Fruit fly (Drosophila melanogaster) whole organism, embryonic: ENCODE measurements around the gene HIPP1.
A peak's percentile ranks its signal among the peaks of the same experiment; 100 is the strongest.

Experiments
- Blimp-1 ChIP-seq: fragments of 200-800 bp; sonication (Bioruptor generic); optimal IDR thresholded peaks from 3 replicates; lab custom pipeline; 2018; ENCODE audit warnings: missing biosample characterization, missing genetic modification characterization, mild to moderate bottlenecking, moderate library complexity, missing genetic modification reagents
- CG10147 ChIP-seq: fragments of 200-800 bp; sonication (Bioruptor generic); optimal IDR thresholded peaks from 2 replicates; lab custom pipeline; 2019; ENCODE audit warnings: missing biosample characterization, mild to moderate bottlenecking, missing genetic modification characterization, moderate library complexity
- CG1024 ChIP-seq: fragments of 200-800 bp; sonication (Bioruptor generic); IDR thresholded peaks from 2 replicates; pipeline ENCODE4 v1.3.6; 2022; ENCODE audit warnings: missing biosample characterization, missing genetic modification characterization
- CG12104 ChIP-seq: fragments of 200-800 bp; sonication (Bioruptor generic); optimal IDR thresholded peaks from 3 replicates; lab custom pipeline; 2016; ENCODE audit warnings: missing biosample characterization, missing genetic modification characterization
- CG14860 ChIP-seq: fragments of 200-800 bp; sonication (Bioruptor generic); IDR thresholded peaks from 3 replicates; pipeline ENCODE4 v1.3.6; 2022; ENCODE audit warnings: missing biosample characterization, missing genetic modification characterization; ENCODE audit not compliant: partially characterized antibody
- CG15514 ChIP-seq: fragments of 200-800 bp; sonication (Bioruptor generic); optimal IDR thresholded peaks from 3 replicates; lab custom pipeline; 2017; ENCODE audit warnings: missing biosample characterization, missing genetic modification characterization, mild to moderate bottlenecking, moderate library complexity, missing genetic modification reagents
- CG18262 ChIP-seq: fragments of 200-800 bp; optimal IDR thresholded peaks from 3 replicates; lab custom pipeline; 2019; ENCODE audit warnings: missing biosample characterization, mild to moderate bottlenecking, missing genetic modification characterization, moderate library complexity
- CG1832 ChIP-seq: fragments of 200-800 bp; sonication (Bioruptor generic); optimal IDR thresholded peaks from 2 replicates; lab custom pipeline; 2017; ENCODE audit warnings: missing biosample characterization, mild to moderate bottlenecking, missing genetic modification characterization, inconsistent platforms
- CG18764 ChIP-seq: fragments of 200-800 bp; sonication (Bioruptor generic); optimal IDR thresholded peaks from 3 replicates; lab custom pipeline; 2016; ENCODE audit warnings: missing biosample characterization, missing genetic modification characterization
- CG2678 ChIP-seq: fragments of 200-800 bp; sonication (Bioruptor generic); optimal IDR thresholded peaks from 3 replicates; lab custom pipeline; 2019; ENCODE audit warnings: missing biosample characterization, mild to moderate bottlenecking, missing genetic modification characterization, moderate library complexity
- CG31388 ChIP-seq: fragments of 200-800 bp; sonication (Bioruptor generic); optimal IDR thresholded peaks from 2 replicates; lab custom pipeline; 2016; ENCODE audit warnings: missing biosample characterization, missing genetic modification characterization
- CG3281 ChIP-seq: fragments of 200-800 bp; sonication (Bioruptor generic); optimal IDR thresholded peaks from 3 replicates; lab custom pipeline; 2017; ENCODE audit warnings: missing biosample characterization, mild to moderate bottlenecking, missing genetic modification characterization
- CG4707 ChIP-seq: fragments of 200-800 bp; sonication (Bioruptor generic); optimal IDR thresholded peaks from 2 replicates; lab custom pipeline; 2018; ENCODE audit warnings: missing biosample characterization, mild to moderate bottlenecking, missing genetic modification characterization, moderate library complexity
- CG7839 ChIP-seq: fragments of 200-800 bp; sonication (Bioruptor generic); optimal IDR thresholded peaks from 3 replicates; lab custom pipeline; 2018; ENCODE audit warnings: missing biosample characterization, mild to moderate bottlenecking, missing genetic modification characterization, moderate library complexity
- CG7987 ChIP-seq: fragments of 200-800 bp; sonication (Bioruptor generic); optimal IDR thresholded peaks from 2 replicates; lab custom pipeline; 2018; ENCODE audit warnings: missing biosample characterization, mild to moderate bottlenecking, missing genetic modification characterization, moderate library complexity
- CG8924 ChIP-seq: fragments of 200-800 bp; optimal IDR thresholded peaks from 3 replicates; lab custom pipeline; 2019; ENCODE audit warnings: missing biosample characterization, mild to moderate bottlenecking, missing genetic modification characterization, moderate library complexity
- CG9817 ChIP-seq: fragments of 200-800 bp; sonication (Bioruptor generic); optimal IDR thresholded peaks from 2 replicates; lab custom pipeline; 2018; ENCODE audit warnings: missing biosample characterization, mild to moderate bottlenecking, missing genetic modification characterization, moderate library complexity
- Dad ChIP-seq: fragments of 200-800 bp; sonication (Bioruptor generic); optimal IDR thresholded peaks from 3 replicates; lab custom pipeline; 2016; ENCODE audit warnings: missing biosample characterization, missing genetic modification characterization
- ERR ChIP-seq: fragments of 200-800 bp; sonication (Bioruptor generic); optimal IDR thresholded peaks from 2 replicates; lab custom pipeline; 2016; ENCODE audit warnings: missing biosample characterization, missing genetic modification characterization
- Eip74EF ChIP-seq, 2 experiments: fragments of 200-800 bp in 1 of 2; fragments of >200 bp in 1 of 2; sonication (Bioruptor generic) in 1 of 2; optimal IDR thresholded peaks; 2 replicates each; lab custom pipeline; 2017 to 2019; ENCODE audit warnings: missing biosample characterization in 2 of 2, missing genetic modification characterization in 2 of 2, mild to moderate bottlenecking in 1 of 2, moderate library complexity in 1 of 2
- Ets65A ChIP-seq: fragments of 200-800 bp; sonication (Bioruptor generic); peaks from one replicate; lab custom pipeline; 2016; ENCODE audit warnings: missing biosample characterization, missing genetic modification characterization
- Gug ChIP-seq: fragments of 200-800 bp; sonication (Bioruptor generic); IDR thresholded peaks from 4 replicates; pipeline ENCODE4 v1.3.6; 2022; ENCODE audit warnings: missing biosample characterization, missing genetic modification characterization
- Hmx ChIP-seq: fragments of 200-800 bp; sonication (Bioruptor generic); optimal IDR thresholded peaks from 2 replicates; lab custom pipeline; 2016; ENCODE audit warnings: missing biosample characterization, missing genetic modification characterization
- Hr3 ChIP-seq: fragments of 200-800 bp; sonication (Bioruptor generic); optimal IDR thresholded peaks from 3 replicates; lab custom pipeline; 2016; ENCODE audit warnings: missing biosample characterization, missing genetic modification characterization
- Hr39 ChIP-seq: fragments of >200 bp; optimal IDR thresholded peaks from 2 replicates; lab custom pipeline; 2017
- Mad ChIP-seq: fragments of 200-800 bp; sonication (Bioruptor generic); optimal IDR thresholded peaks from 2 replicates; lab custom pipeline; 2016; ENCODE audit warnings: missing biosample characterization, missing genetic modification characterization
- Mes4 ChIP-seq: fragments of 200-800 bp; sonication (Bioruptor generic); optimal IDR thresholded peaks from 2 replicates; lab custom pipeline; 2016; ENCODE audit warnings: missing biosample characterization, missing genetic modification characterization
- Mrtf ChIP-seq: fragments of 200-800 bp; sonication (Bioruptor generic); IDR thresholded peaks from 3 replicates; pipeline ENCODE4 v1.3.6; 2022; ENCODE audit warnings: missing biosample characterization, missing genetic modification characterization
- Rfx ChIP-seq: fragments of 200-800 bp; sonication (Bioruptor generic); IDR thresholded peaks from 2 replicates; pipeline ENCODE4 v1.3.6; 2022; ENCODE audit warnings: missing biosample characterization, missing genetic modification characterization
- Tbp ChIP-seq: fragments of >200 bp; optimal IDR thresholded peaks from 2 replicates; lab custom pipeline; 2018; ENCODE audit warnings: missing biosample characterization, missing genetic modification characterization
- Usf ChIP-seq: fragments of 200-800 bp; sonication (Bioruptor generic); optimal IDR thresholded peaks from 2 replicates; lab custom pipeline; 2017; ENCODE audit warnings: missing genotype, missing biosample characterization, missing genetic modification characterization
- YL-1 ChIP-seq: fragments of 200-800 bp; sonication (Bioruptor generic); optimal IDR thresholded peaks from 3 replicates; lab custom pipeline; 2017; ENCODE audit warnings: missing biosample characterization, mild to moderate bottlenecking, missing genetic modification characterization
- ap ChIP-seq: fragments of 200-800 bp; sonication (Bioruptor generic); IDR thresholded peaks from 2 replicates; pipeline ENCODE4 v1.3.6; 2022; ENCODE audit warnings: missing biosample characterization, missing genetic modification characterization
- br ChIP-seq: fragments of >200 bp; optimal IDR thresholded peaks from 2 replicates; lab custom pipeline; 2017
- corto ChIP-seq: fragments of 200-800 bp; sonication (Bioruptor generic); optimal IDR thresholded peaks from 2 replicates; lab custom pipeline; 2016; ENCODE audit warnings: missing biosample characterization, mild to moderate bottlenecking, missing genetic modification characterization, moderate library complexity
- cwo ChIP-seq: fragments of 200-800 bp; sonication (Bioruptor generic); optimal IDR thresholded peaks from 3 replicates; lab custom pipeline; 2017; ENCODE audit warnings: missing biosample characterization, missing genetic modification characterization, mild to moderate bottlenecking, moderate library complexity, missing genetic modification reagents
- dan ChIP-seq: fragments of 200-800 bp; sonication (Bioruptor generic); IDR thresholded peaks from 2 replicates; pipeline ENCODE4 v1.3.6; 2022; ENCODE audit warnings: missing biosample characterization, missing genetic modification characterization
- esg ChIP-seq: fragments of 200-800 bp; sonication (Bioruptor generic); conservative IDR thresholded peaks from 2 replicates; pipeline ENCODE4 v1.3.6; 2022; ENCODE audit warnings: missing biosample characterization, missing genetic modification characterization
- klu ChIP-seq: fragments of 200-800 bp; sonication (Bioruptor generic); IDR thresholded peaks from 2 replicates; pipeline ENCODE4 v1.3.6; 2022; ENCODE audit warnings: missing biosample characterization, missing genetic modification characterization
- lbe ChIP-seq: fragments of 200-800 bp; sonication (Bioruptor generic); optimal IDR thresholded peaks from 2 replicates; lab custom pipeline; 2016; ENCODE audit warnings: missing biosample characterization, mild to moderate bottlenecking, missing genetic modification characterization
- oc ChIP-seq: fragments of 200-800 bp; sonication (Bioruptor generic); optimal IDR thresholded peaks from 2 replicates; lab custom pipeline; 2018; ENCODE audit warnings: missing biosample characterization, mild to moderate bottlenecking, missing genetic modification characterization, moderate library complexity
- salm ChIP-seq: fragments of 200-800 bp; sonication (Bioruptor generic); optimal IDR thresholded peaks from 2 replicates; lab custom pipeline; 2018; ENCODE audit warnings: missing biosample characterization, mild to moderate bottlenecking, missing genetic modification characterization
- sens ChIP-seq: fragments of 200-800 bp; sonication (Bioruptor generic); peaks from one replicate; lab custom pipeline; 2016; ENCODE audit warnings: missing biosample characterization, missing genetic modification characterization
- seq ChIP-seq: fragments of 200-800 bp; sonication (Bioruptor generic); IDR thresholded peaks from 2 replicates; pipeline ENCODE4 v1.3.6; 2022; ENCODE audit warnings: missing biosample characterization, missing genetic modification characterization
- sima ChIP-seq: fragments of 200-800 bp; sonication (Bioruptor generic); optimal IDR thresholded peaks from 2 replicates; lab custom pipeline; 2016; ENCODE audit warnings: missing biosample characterization, missing genetic modification characterization
- ssp ChIP-seq: fragments of 200-800 bp; sonication (Bioruptor generic); IDR thresholded peaks from 2 replicates; pipeline ENCODE4 v1.3.6; 2022; ENCODE audit warnings: missing biosample characterization, missing genetic modification characterization
- tgo ChIP-seq: fragments of 200-800 bp; sonication (Bioruptor generic); IDR thresholded peaks from 3 replicates; pipeline ENCODE4 v1.3.6; 2022; ENCODE audit warnings: missing biosample characterization, missing genetic modification characterization
- yki ChIP-seq: fragments of >200 bp; optimal IDR thresholded peaks from 3 replicates; lab custom pipeline; 2018
- zen ChIP-seq: fragments of 200-800 bp; sonication (Bioruptor generic); optimal IDR thresholded peaks from 3 replicates; lab custom pipeline; 2018; ENCODE audit warnings: missing biosample characterization, mild to moderate bottlenecking, missing genetic modification characterization, moderate library complexity

Gene HIPP1

dm6 chr3L:20823206-20823803 lies 13.8 kb downstream of the HIPP1 start (continued):
- no peak for TF ChIP-seq yki (lab: Kevin White, UChicago)
- no peak for TF ChIP-seq klu (GFP tag; lab: Robert Waterston, UW)
- peak; percentile 51 for TF ChIP-seq Hmx (GFP tag; lab: Kevin White, UChicago)
- TF ChIP-seq CG10147, result no peak
- peak; percentile 83 for TF ChIP-seq Blimp-1 (GFP tag; lab: Kevin White, UChicago)
- no peak for TF ChIP-seq CG14860 (GFP tag; lab: Robert Waterston, UW)
- no peak for TF ChIP-seq Dad (GFP tag; lab: Kevin White, UChicago)
- no peak for TF ChIP-seq YL-1 (GFP tag; lab: Kevin White, UChicago)
- no peak for TF ChIP-seq lbe (GFP tag; lab: Kevin White, UChicago)
- TF ChIP-seq Gug (GFP tag; lab: Robert Waterston, UW), result no peak
- no peak for TF ChIP-seq ERR (GFP tag; lab: Kevin White, UChicago)
- no peak for TF ChIP-seq Usf
- TF ChIP-seq Mrtf (GFP tag; lab: Robert Waterston, UW), result no peak
- no peak for TF ChIP-seq CG3281 (GFP tag; lab: Kevin White, UChicago)
- TF ChIP-seq cwo (GFP tag; lab: Kevin White, UChicago), result no peak
- peak; percentile 38 for TF ChIP-seq sima (GFP tag; lab: Kevin White, UChicago)
- no peak for TF ChIP-seq ssp (GFP tag; lab: Robert Waterston, UW)
- TF ChIP-seq CG31388 (GFP tag; lab: Kevin White, UChicago), result peak; percentile 59
- TF ChIP-seq CG7987 (GFP tag; lab: Kevin White, UChicago), result no peak
- TF ChIP-seq zen (tag; lab: Kevin White, UChicago), result no peak
- TF ChIP-seq CG18262, result no peak
- no peak for TF ChIP-seq br (lab: Kevin White, UChicago)
- TF ChIP-seq ap (GFP tag; lab: Robert Waterston, UW), result no peak
- no peak for TF ChIP-seq CG9817 (tag; lab: Kevin White, UChicago)
- no peak for TF ChIP-seq CG15514 (GFP tag; lab: Kevin White, UChicago)
- no peak for TF ChIP-seq Mad
- TF ChIP-seq CG1024 (GFP tag; lab: Robert Waterston, UW), result no peak
- no peak for TF ChIP-seq Eip74EF (GFP tag; optimal IDR thresholded peaks at IDR 0.05; lab: Kevin White, UChicago)
- no peak for TF ChIP-seq oc (tag; lab: Kevin White, UChicago)
- no peak for TF ChIP-seq dan (GFP tag; lab: Robert Waterston, UW)
- peak; percentile 70 for TF ChIP-seq sens (GFP tag; lab: Kevin White, UChicago)

- TF ChIP-seq seq (GFP tag; lab: Robert Waterston, UW) (peak; percentile 26; the same call in 1 of the 2 replicates), CG18764 (GFP tag; lab: Kevin White, UChicago) (no peak), CG2678 (no peak), esg (GFP tag; lab: Robert Waterston, UW) (peak; percentile 28; the same call in 1 of the 2 replicates), salm (tag; lab: Kevin White, UChicago) (no peak), CG8924 (no peak), CG1832 (GFP tag; lab: Kevin White, UChicago) (no peak), corto (GFP tag; lab: Kevin White, UChicago) (no peak), Hr3 (GFP tag; lab: Kevin White, UChicago) (peak; percentile 16), CG12104 (GFP tag; lab: Kevin White, UChicago) (peak; percentile 10), Rfx (GFP tag; lab: Robert Waterston, UW) (peak; percentile 59; the same call in 1 of the 2 replicates), CG4707 (no peak), CG7839 (tag; lab: Kevin White, UChicago) (no peak), Mes4 (GFP tag; lab: Kevin White, UChicago) (no peak), tgo (GFP tag; lab: Robert Waterston, UW) (peak; percentile 43; the same call in 1 of the 3 replicates), Hr39 (lab: Kevin White, UChicago) (no peak), Tbp (GFP tag; lab: Kevin White, UChicago) (no peak), Ets65A (GFP tag; lab: Kevin White, UChicago) (peak; percentile 33)
Observed at dm6 chr3L:20826950-20827910, 17.8 kb downstream of the HIPP1 start.
